Worm (Caenorhabditis elegans) whole organism, L4 larva: ENCODE results near the gene R08E3.1.

Source experiments
- F26F4.8 ChIP-seq: fragments of 200-800 bp; sonication (Bioruptor generic); conservative IDR thresholded peaks from 2 replicates; pipeline ENCODE4 v1.3.6; 2022; ENCODE audit warnings: missing genetic modification characterization, missing compliant biosample characterization
- F49E8.2 ChIP-seq: sonication (generic microtip); optimal IDR thresholded peaks from 2 replicates; lab custom pipeline; 2016; ENCODE audit warnings: missing compliant biosample characterization, mild to moderate bottlenecking, missing genetic modification characterization, borderline replicate concordance
- R02D3.7 ChIP-seq: fragments of 150-350 bp; sonication (generic microtip); optimal IDR thresholded peaks from 3 replicates; lab custom pipeline; 2014; ENCODE audit warnings: missing biosample characterization, missing genetic modification characterization
- T26A8.4 ChIP-seq: fragments of 200-800 bp; sonication (Bioruptor generic); IDR thresholded peaks from 2 replicates; pipeline ENCODE4 v1.3.6; 2022; ENCODE audit warnings: missing genetic modification characterization, missing compliant biosample characterization
- Y48G9A.11 ChIP-seq: fragments of 200-800 bp; sonication (Bioruptor generic); IDR thresholded peaks from 2 replicates; pipeline ENCODE4 v1.3.6; 2022; ENCODE audit warnings: missing genetic modification reagents, missing genetic modification characterization, missing compliant biosample characterization
- Y5F2A.4 ChIP-seq: fragments of 200-800 bp; sonication (Bioruptor generic); optimal IDR thresholded peaks from 2 replicates; lab custom pipeline; 2018; ENCODE audit warnings: mild to moderate bottlenecking, missing genetic modification characterization, missing compliant biosample characterization
- Y75B8A.6 ChIP-seq: fragments of 200-800 bp; sonication (Bioruptor generic); IDR thresholded peaks from 2 replicates; pipeline ENCODE4 v1.3.6; 2022; ENCODE audit warnings: missing genetic modification reagents, missing genetic modification characterization, missing compliant biosample characterization
- aha-1 ChIP-seq: fragments of 150-350 bp; peaks from one replicate; lab custom pipeline; 2014; ENCODE audit warnings: missing biosample characterization, missing genetic modification characterization
- aly-2 ChIP-seq: sonication (generic microtip); optimal IDR thresholded peaks from 2 replicates; lab custom pipeline; 2018; ENCODE audit warnings: missing biosample characterization, missing genetic modification characterization
- attf-4 ChIP-seq: sonication (generic microtip); optimal IDR thresholded peaks from 3 replicates; lab custom pipeline; 2017; ENCODE audit warnings: missing biosample characterization, missing genetic modification characterization
- ceh-28 ChIP-seq: fragments of 150-350 bp; optimal IDR thresholded peaks from 2 replicates; lab custom pipeline; 2014; ENCODE audit warnings: missing biosample characterization, missing genetic modification reagents, missing genetic modification characterization
- ceh-32 ChIP-seq: sonication (generic microtip); optimal IDR thresholded peaks from 2 replicates; lab custom pipeline; 2016; ENCODE audit warnings: mild to moderate bottlenecking, missing genetic modification characterization, missing compliant biosample characterization; ENCODE audit not compliant: poor library complexity
- ceh-82 ChIP-seq: sonication (generic microtip); optimal IDR thresholded peaks from 2 replicates; lab custom pipeline; 2017; ENCODE audit warnings: missing biosample characterization, missing genetic modification characterization
- daf-12 ChIP-seq: fragments of 150-350 bp; optimal IDR thresholded peaks from 2 replicates; lab custom pipeline; 2014; ENCODE audit warnings: missing biosample characterization, missing genetic modification reagents, missing genetic modification characterization
- daf-16 ChIP-seq, 3 experiments: sonication (generic microtip); optimal IDR thresholded peaks; 2 replicates each; lab custom pipeline; 2016 to 2017; ENCODE audit warnings: missing genetic modification characterization in 3 of 3, missing genetic modification reagents in 3 of 3, mild to moderate bottlenecking in 2 of 3, missing compliant biosample characterization in 2 of 3, missing biosample characterization in 1 of 3, moderate library complexity in 1 of 3
- daf-8 ChIP-seq: fragments of 200-800 bp; sonication (Bioruptor generic); IDR thresholded peaks from 2 replicates; pipeline ENCODE4 v1.3.6; 2022; ENCODE audit warnings: missing genetic modification characterization, missing compliant biosample characterization
- dmd-6 ChIP-seq: fragments of 200-800 bp; sonication (Bioruptor generic); IDR thresholded peaks from 2 replicates; pipeline ENCODE4 v1.3.6; 2022; ENCODE audit warnings: missing genetic modification reagents, missing genetic modification characterization, missing compliant biosample characterization
- fkh-10 ChIP-seq: fragments of 150-350 bp; optimal IDR thresholded peaks from 2 replicates; lab custom pipeline; 2014; ENCODE audit warnings: missing biosample characterization, missing genetic modification reagents, missing genetic modification characterization
- fos-1 ChIP-seq: fragments of 150-350 bp; optimal IDR thresholded peaks from 2 replicates; lab custom pipeline; 2014; ENCODE audit warnings: missing biosample characterization, missing genetic modification characterization
- hif-1 ChIP-seq, 2 experiments: sonication (generic microtip); optimal IDR thresholded peaks; 2 replicates each; lab custom pipeline; 2016 to 2017; ENCODE audit warnings: missing compliant biosample characterization in 2 of 2, missing genetic modification characterization in 2 of 2, missing genetic modification reagents in 2 of 2, missing genotype in 2 of 2, mild to moderate bottlenecking in 1 of 2
- hlh-11 ChIP-seq: fragments of 200-800 bp; sonication (Bioruptor generic); optimal IDR thresholded peaks from 2 replicates; lab custom pipeline; 2018; ENCODE audit warnings: mild to moderate bottlenecking, missing genetic modification characterization, missing compliant biosample characterization
- hlh-30 ChIP-seq: sonication (generic microtip); optimal IDR thresholded peaks from 2 replicates; lab custom pipeline; 2017; ENCODE audit warnings: antibody characterized with exemption, mild to moderate bottlenecking, missing genetic modification characterization, missing compliant biosample characterization; ENCODE audit not compliant: insufficient read depth
- lin-1 ChIP-seq: fragments of 200-800 bp; sonication (Bioruptor generic); IDR thresholded peaks from 2 replicates; pipeline ENCODE4 v1.3.6; 2022; ENCODE audit warnings: missing genetic modification reagents, missing genetic modification characterization, missing compliant biosample characterization
- lin-39 ChIP-seq: fragments of 150-350 bp; optimal IDR thresholded peaks from 2 replicates; lab custom pipeline; 2014; ENCODE audit warnings: missing biosample characterization, missing genetic modification reagents, missing genetic modification characterization
- mdt-29 ChIP-seq: fragments of 200-800 bp; sonication (Bioruptor generic); IDR thresholded peaks from 2 replicates; pipeline ENCODE4 v1.3.6; 2022; ENCODE audit warnings: missing genetic modification reagents, missing genetic modification characterization, missing compliant biosample characterization
- mep-1 ChIP-seq: fragments of 150-350 bp; sonication (generic microtip); optimal IDR thresholded peaks from 3 replicates; lab custom pipeline; 2014; ENCODE audit warnings: missing biosample characterization, missing genetic modification characterization
- nhr-10 ChIP-seq: fragments of 150-350 bp; optimal IDR thresholded peaks from 2 replicates; lab custom pipeline; 2014; ENCODE audit warnings: missing biosample characterization, missing genetic modification characterization
- nhr-102 ChIP-seq: sonication (generic microtip); optimal IDR thresholded peaks from 2 replicates; lab custom pipeline; 2016; ENCODE audit warnings: mild to moderate bottlenecking, missing genetic modification characterization, moderate library complexity, missing compliant biosample characterization
- nhr-237 ChIP-seq: sonication (generic microtip); optimal IDR thresholded peaks from 2 replicates; lab custom pipeline; 2017; ENCODE audit warnings: missing biosample characterization, missing genetic modification characterization
- nhr-25 ChIP-seq: sonication (generic microtip); optimal IDR thresholded peaks from 2 replicates; lab custom pipeline; 2017; ENCODE audit warnings: missing genetic modification characterization, mild to moderate bottlenecking, missing compliant biosample characterization, antibody characterized with exemption, moderate library complexity, borderline replicate concordance; ENCODE audit not compliant: insufficient read depth
- nhr-41 ChIP-seq: fragments of 200-800 bp; sonication (Bioruptor generic); IDR thresholded peaks from 2 replicates; pipeline ENCODE4 v1.3.6; 2022; ENCODE audit warnings: missing genetic modification reagents, missing genetic modification characterization, missing compliant biosample characterization
- nhr-42 ChIP-seq: fragments of 200-800 bp; sonication (Bioruptor generic); IDR thresholded peaks from 2 replicates; pipeline ENCODE4 v1.3.6; 2022; ENCODE audit warnings: missing genetic modification characterization, missing compliant biosample characterization
- nhr-6 ChIP-seq: fragments of 150-350 bp; optimal IDR thresholded peaks from 2 replicates; lab custom pipeline; 2014; ENCODE audit warnings: missing biosample characterization, missing genetic modification characterization
- nhr-77 ChIP-seq: fragments of 150-350 bp; optimal IDR thresholded peaks from 2 replicates; lab custom pipeline; 2014; ENCODE audit warnings: missing biosample characterization, missing genetic modification characterization
- rbr-2 ChIP-seq: sonication (generic microtip); optimal IDR thresholded peaks from 2 replicates; lab custom pipeline; 2016; ENCODE audit warnings: missing genotype, missing genetic modification characterization, missing compliant biosample characterization
- set-16 ChIP-seq: fragments of 200-800 bp; sonication (Bioruptor generic); IDR thresholded peaks from 2 replicates; pipeline ENCODE4 v1.3.6; 2022; ENCODE audit warnings: missing genetic modification reagents, missing genetic modification characterization, missing compliant biosample characterization
- snpc-4 ChIP-seq: fragments of 150-350 bp; optimal IDR thresholded peaks from 2 replicates; lab custom pipeline; 2014; ENCODE audit warnings: missing biosample characterization, missing genetic modification characterization
- spr-1 ChIP-seq: sonication (generic microtip); optimal IDR thresholded peaks from 2 replicates; lab custom pipeline; 2016; ENCODE audit warnings: mild to moderate bottlenecking, missing genetic modification characterization, missing compliant biosample characterization
- spr-3 ChIP-seq: fragments of 200-800 bp; sonication (Bioruptor generic); optimal IDR thresholded peaks from 2 replicates; lab custom pipeline; 2018; ENCODE audit warnings: mild to moderate bottlenecking, missing genetic modification characterization, missing compliant biosample characterization
- tag-97 ChIP-seq: fragments of 200-800 bp; sonication (Bioruptor generic); IDR thresholded peaks from 2 replicates; pipeline ENCODE4 v1.3.6; 2022; ENCODE audit warnings: missing genetic modification characterization, missing compliant biosample characterization
- unc-130 ChIP-seq: sonication (generic microtip); optimal IDR thresholded peaks from 2 replicates; lab custom pipeline; 2016; ENCODE audit warnings: missing genetic modification reagents, missing genetic modification characterization, missing compliant biosample characterization
- unc-39 ChIP-seq: sonication (generic microtip); optimal IDR thresholded peaks from 2 replicates; lab custom pipeline; 2017; ENCODE audit warnings: missing biosample characterization, missing genetic modification characterization
- unc-62 ChIP-seq, 3 experiments: fragments of 150-350 bp in 1 of 3; sonication (generic microtip); optimal IDR thresholded peaks in 2 of 3; peaks in 1 of 3; 1 replicate in 1 of 3; 2 replicates in 2 of 3; lab custom pipeline; 2014 to 2017; ENCODE audit warnings: missing biosample characterization in 3 of 3, missing genetic modification characterization in 3 of 3, missing genetic modification reagents in 3 of 3, missing genotype in 1 of 3
- zag-1 ChIP-seq: fragments of 150-350 bp; optimal IDR thresholded peaks from 2 replicates; lab custom pipeline; 2014; ENCODE audit warnings: missing biosample characterization, missing genetic modification characterization
- ztf-11 ChIP-seq: fragments of 150-350 bp; optimal IDR thresholded peaks from 2 replicates; lab custom pipeline; 2014; ENCODE audit warnings: missing biosample characterization, missing genetic modification characterization

The R08E3.1 gene

DNA sequence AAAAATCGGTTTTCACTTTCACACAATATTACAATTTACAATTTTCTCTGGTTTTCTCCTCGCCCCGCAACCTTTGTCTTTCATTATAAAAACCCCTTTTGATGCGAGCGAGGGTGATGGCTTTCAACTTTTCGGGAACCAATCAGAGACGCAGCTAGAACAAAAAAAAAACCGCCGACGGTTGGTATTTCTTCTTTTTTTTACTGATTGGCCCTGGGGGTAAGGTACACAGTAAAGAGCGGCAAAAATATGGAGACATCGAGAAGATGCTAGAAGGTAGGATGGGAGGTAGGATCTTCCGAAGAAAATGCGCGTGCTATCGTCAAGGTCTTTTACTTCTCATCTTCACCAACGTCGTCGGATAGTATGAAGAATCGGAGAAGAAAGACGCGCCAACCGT is 13.7 kb upstream of the R08E3.1 start:
- TF ChIP-seq daf-12 (tag; lab: Kevin White, UChicago) (no peak), spr-1 (tag; lab: Kevin White, UChicago) (no peak), unc-62 (GFP tag; optimal IDR thresholded peaks at IDR 0.05 in 1 of 2; lab: Kevin White, UChicago) (peak in 1 of 2 experiments; percentile 99), unc-62 (tag; optimal IDR thresholded peaks at IDR 0.05; lab: Kevin White, UChicago) (no peak), Y48G9A.11 (GFP tag; lab: Robert Waterston, UW) (no peak), nhr-237 (no peak), lin-39 (tag; lab: Kevin White, UChicago) (no peak), mep-1 (tag; lab: Kevin White, UChicago) (peak; percentile 8), hlh-30 (tag; lab: Kevin White, UChicago) (peak; percentile 3)

DNA sequence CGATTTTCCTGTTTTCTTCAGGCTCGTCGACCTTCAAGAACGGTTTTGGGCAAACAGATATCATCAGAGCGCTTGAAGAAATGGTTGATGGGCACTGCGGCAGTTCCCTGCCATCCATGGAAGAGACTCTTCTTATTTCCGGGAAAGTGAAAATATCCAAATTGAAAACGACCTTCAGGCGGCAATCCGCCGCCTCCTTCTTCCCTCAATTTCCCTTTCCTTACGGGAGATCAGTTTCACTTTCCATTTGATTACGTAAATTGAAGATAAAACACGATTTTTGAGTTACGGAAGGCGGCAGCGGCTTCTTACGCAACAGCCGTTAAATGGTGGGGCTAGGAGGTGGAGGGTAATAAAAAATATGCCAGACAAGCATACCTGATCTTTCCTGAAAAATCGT is 13.3 kb upstream of the R08E3.1 start:
- TF ChIP-seq aha-1 (peak; percentile 89), zag-1 (no peak)
- TF ChIP-seq, all 104 proteins: peak for 1

DNA sequence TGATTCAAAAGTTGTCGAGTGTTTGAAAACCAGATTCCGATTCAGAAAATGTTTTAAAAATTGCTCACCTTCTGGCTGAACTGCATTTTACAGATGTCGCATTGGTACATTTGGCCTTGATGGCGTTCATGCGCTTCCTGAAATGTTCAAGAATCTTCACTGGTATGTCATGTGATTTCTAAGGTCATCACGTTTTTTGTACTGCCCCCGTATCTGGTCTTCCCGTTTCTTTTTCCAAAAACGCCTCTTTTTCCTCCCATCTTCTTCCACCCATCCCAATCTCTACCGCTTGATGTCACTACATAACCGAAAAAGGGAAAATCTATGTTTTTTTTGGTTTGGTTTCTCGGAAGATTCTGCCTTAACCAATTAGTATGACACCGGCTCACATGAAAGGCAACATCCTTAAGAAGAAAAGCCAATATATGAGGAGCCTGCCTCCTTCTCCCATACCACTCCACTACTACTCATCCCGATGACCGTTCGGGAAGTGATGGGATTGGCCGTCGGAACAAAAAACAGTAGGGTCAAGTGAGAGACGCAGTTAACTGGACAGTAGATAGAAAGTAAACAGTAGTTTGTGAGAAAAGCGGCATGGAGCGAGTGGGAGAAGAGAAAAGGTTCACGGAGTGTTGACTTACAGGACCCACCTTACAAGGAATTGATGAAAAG is 12.6 kb upstream of the R08E3.1 start:
- TF ChIP-seq nhr-10 (tag; lab: Kevin White, UChicago) (no peak), nhr-25 (tag; lab: Kevin White, UChicago) (peak; percentile 49), attf-4 (tag; lab: Kevin White, UChicago) (no peak), dmd-6 (GFP tag; lab: Robert Waterston, UW) (no peak), Y5F2A.4 (GFP tag; lab: Kevin White, UChicago) (no peak), unc-62 (GFP tag; optimal IDR thresholded peaks at IDR 0.05 in 1 of 2; lab: Kevin White, UChicago) (peak in 1 of 2 experiments; percentile 75), unc-62 (tag; optimal IDR thresholded peaks at IDR 0.05; lab: Kevin White, UChicago) (no peak), Y48G9A.11 (GFP tag; lab: Robert Waterston, UW) (no peak), lin-1 (GFP tag; lab: Robert Waterston, UW) (no peak), fos-1 (tag; lab: Kevin White, UChicago) (no peak), mdt-29 (no peak), nhr-102 (tag; lab: Kevin White, UChicago) (no peak), F49E8.2 (tag; lab: Kevin White, UChicago) (no peak), ceh-32 (tag; lab: Kevin White, UChicago) (no peak), ceh-82 (tag; lab: Kevin White, UChicago) (no peak), T26A8.4 (no peak), aha-1 (peak; percentile 92), fkh-10 (GFP tag; lab: Kevin White, UChicago) (no peak), nhr-237 (no peak), ceh-28 (no peak), daf-8 (GFP tag; lab: Robert Waterston, UW) (no peak), aly-2 (tag; lab: Kevin White, UChicago) (no peak), R02D3.7 (no peak), hif-1 (tag; optimal IDR thresholded peaks at IDR 0.05; lab: Kevin White, UChicago) (no peak), nhr-6 (no peak), daf-12 (tag; lab: Kevin White, UChicago) (no peak), hlh-11 (peak; percentile 27), Y75B8A.6 (GFP tag; lab: Robert Waterston, UW) (no peak), unc-39 (tag; lab: Kevin White, UChicago) (no peak), unc-130 (no peak), tag-97 (GFP tag; lab: Robert Waterston, UW) (no peak), hlh-30 (tag; lab: Kevin White, UChicago) (peak; percentile 57), set-16 (GFP tag; lab: Robert Waterston, UW) (no peak), nhr-41 (GFP tag; lab: Robert Waterston, UW) (no peak), spr-3 (GFP tag; lab: Kevin White, UChicago) (no peak), nhr-42 (GFP tag; lab: Robert Waterston, UW) (no peak), lin-39 (tag; lab: Kevin White, UChicago) (no peak), snpc-4 (no peak), rbr-2 (tag; lab: Kevin White, UChicago) (no peak), nhr-77 (tag; lab: Kevin White, UChicago) (no peak), F26F4.8 (no peak), ztf-11 (tag; lab: Kevin White, UChicago) (no peak), daf-16 (GFP tag; optimal IDR thresholded peaks at IDR 0.05; lab: Kevin White, UChicago) (no peak), daf-16 (tag; optimal IDR thresholded peaks at IDR 0.05; lab: Kevin White, UChicago) (no peak)
